Fruit fly (Drosophila melanogaster): ENCODE data around the gene Tsp97E.

dm6 chr3R:26987455-26987854 is 22.8 kb upstream of the Tsp97E start:
- no peak for TF ChIP-seq usp (GFP tag; optimal IDR thresholded peaks at IDR 0.05)
- no peak for TF ChIP-seq CG8478 (optimal IDR thresholded peaks at IDR 0.05)
- TF ChIP-seq pan (optimal IDR thresholded peaks at IDR 0.05): no peak
- TF ChIP-seq psq (optimal IDR thresholded peaks at IDR 0.05): no peak
- TF ChIP-seq Dll (optimal IDR thresholded peaks at IDR 0.05): no peak
- TF ChIP-seq EcR (GFP tag; optimal IDR thresholded peaks at IDR 0.05): no peak
